Worm (Caenorhabditis elegans): Measurements from ENCODE around the gene C28H8.5.

ce11 chrIII:5892909-5893308, 8.8 kb downstream of the C28H8.5 start:
- TF ChIP-seq W03F9.2 (tag; optimal IDR thresholded peaks at IDR 0.05) (no peak), dao-5 (tag; optimal IDR thresholded peaks at IDR 0.05) (no peak), him-1 (tag; optimal IDR thresholded peaks at IDR 0.05) (no peak)
